Worm (Caenorhabditis elegans): ENCODE measurements around the gene sru-15.

sru-15 gene

ce11 chrIV:17407491-17407890 is 11.5 kb downstream of the sru-15 start, which contains the start of gene T02D1.9:
Gene T02D1.9, minus strand, starts transcription at chrIV:17407591.
- TF ChIP-seq unc-62 (GFP tag; optimal IDR thresholded peaks at IDR 0.05) = no peak

- no peak for TF ChIP-seq unc-62 (GFP tag; optimal IDR thresholded peaks at IDR 0.05)
Observed at ce11 chrIV:17413343-17413742, 17.3 kb downstream of the sru-15 start.

- TF ChIP-seq unc-62 (GFP tag; optimal IDR thresholded peaks at IDR 0.05) = no peak
Observed at ce11 chrIV:17417723-17418122, 21.7 kb downstream of the sru-15 start, which contains the start of gene npr-26. Gene npr-26, minus strand, starts transcription at chrIV:17417823.

ce11 chrIV:17426970-17427369 is 31.0 kb downstream of the sru-15 start:
- no peak for TF ChIP-seq unc-62 (GFP tag; optimal IDR thresholded peaks at IDR 0.05)

ce11 chrIV:17427423-17427822 is 31.4 kb downstream of the sru-15 start, which contains the start of gene C06A12.3:
Gene C06A12.3, plus strand, starts transcription at chrIV:17427723.
- no peak for TF ChIP-seq unc-62 (GFP tag; optimal IDR thresholded peaks at IDR 0.05)

- TF ChIP-seq unc-62 (GFP tag; optimal IDR thresholded peaks at IDR 0.05) = no peak
Observed at ce11 chrIV:17431287-17431686, 35.3 kb downstream of the sru-15 start, which contains the start of gene lact-6. Gene lact-6, minus strand, starts transcription at chrIV:17431387.

- no peak for TF ChIP-seq unc-62 (GFP tag; optimal IDR thresholded peaks at IDR 0.05)
Observed at ce11 chrIV:17432223-17432826, 36.3 kb downstream of the sru-15 start.

ce11 chrIV:17435228-17435627 is 39.2 kb downstream of the sru-15 start:
- no peak for TF ChIP-seq unc-62 (GFP tag; optimal IDR thresholded peaks at IDR 0.05)

ce11 chrIV:17436552-17436951 is 40.5 kb downstream of the sru-15 start, which contains the start of gene gcy-27:
Gene gcy-27, minus strand, starts transcription at chrIV:17436652.
- TF ChIP-seq unc-62 (GFP tag; optimal IDR thresholded peaks at IDR 0.05) = no peak

ce11 chrIV:17437038-17437437 is 41.0 kb downstream of the sru-15 start, which contains the start of gene C06A12.8:
Gene C06A12.8, plus strand, starts transcription at chrIV:17437338.
- no peak for TF ChIP-seq unc-62 (GFP tag; optimal IDR thresholded peaks at IDR 0.05)

ce11 chrIV:17440001-17440400 is 44.0 kb downstream of the sru-15 start, which contains the start of gene C06A12.19:
Gene C06A12.19, minus strand, starts transcription at chrIV:17440101.
- TF ChIP-seq unc-62 (GFP tag; optimal IDR thresholded peaks at IDR 0.05) = no peak

- TF ChIP-seq unc-62 (GFP tag; optimal IDR thresholded peaks at IDR 0.05) = no peak
Observed at ce11 chrIV:17440417-17440816, 44.4 kb downstream of the sru-15 start, which contains the start of gene F08A7.1. Gene F08A7.1, plus strand, starts transcription at chrIV:17440607.

- no peak for TF ChIP-seq unc-62 (GFP tag; optimal IDR thresholded peaks at IDR 0.05)
Observed at ce11 chrIV:17441260-17441659, 45.2 kb downstream of the sru-15 start.

ce11 chrIV:17442503-17442902 is 46.5 kb downstream of the sru-15 start, which contains the start of gene F11E6.11:
Gene F11E6.11, plus strand, starts transcription at chrIV:17442827.
- no peak for TF ChIP-seq unc-62 (GFP tag; optimal IDR thresholded peaks at IDR 0.05)
